Fruit fly (Drosophila melanogaster) whole organism, embryonic: ENCODE results near the gene CG46465.

Experiments used
- BEAF-32 ChIP-seq: fragments of 200-800 bp; sonication (Bioruptor generic); optimal IDR thresholded peaks from 3 replicates; lab custom pipeline; 2017; ENCODE audit warnings: missing biosample characterization, missing genetic modification characterization, mild to moderate bottlenecking, moderate library complexity, missing genetic modification reagents
- Bdp1 ChIP-seq: fragments of 200-800 bp; sonication (Bioruptor generic); optimal IDR thresholded peaks from 3 replicates; lab custom pipeline; 2016; ENCODE audit warnings: missing biosample characterization, missing genetic modification characterization
- Bgb ChIP-seq: fragments of 200-800 bp; sonication (Bioruptor generic); IDR thresholded peaks from 2 replicates; pipeline ENCODE4 v1.3.6; 2022; ENCODE audit warnings: missing biosample characterization, missing genetic modification characterization; ENCODE audit not compliant: partially characterized antibody
- CG10565 ChIP-seq: fragments of 200-800 bp; sonication (Bioruptor generic); optimal IDR thresholded peaks from 3 replicates; lab custom pipeline; 2016; ENCODE audit warnings: missing biosample characterization, mild to moderate bottlenecking, missing genetic modification characterization
- CG11696 ChIP-seq: fragments of 200-800 bp; sonication (Bioruptor generic); IDR thresholded peaks from 2 replicates; pipeline ENCODE4 v1.3.6; 2022; ENCODE audit warnings: missing biosample characterization, missing genetic modification characterization
- CG12659 ChIP-seq: fragments of 200-800 bp; sonication (Bioruptor generic); optimal IDR thresholded peaks from 3 replicates; lab custom pipeline; 2017; ENCODE audit warnings: mild to moderate bottlenecking, missing biosample characterization, missing genetic modification reagents, missing genetic modification characterization
- CG13424 ChIP-seq: fragments of 200-800 bp; sonication (Bioruptor generic); optimal IDR thresholded peaks from 2 replicates; lab custom pipeline; 2019; ENCODE audit warnings: missing biosample characterization, mild to moderate bottlenecking, missing genetic modification characterization, moderate library complexity
- CG1602 ChIP-seq: fragments of 200-800 bp; sonication (Bioruptor generic); optimal IDR thresholded peaks from 3 replicates; lab custom pipeline; 2016; ENCODE audit warnings: missing biosample characterization, missing genetic modification characterization
- CG16813 ChIP-seq: fragments of 200-800 bp; sonication (Bioruptor generic); IDR thresholded peaks from 3 replicates; pipeline ENCODE4 v1.3.6; 2022; ENCODE audit warnings: missing biosample characterization, missing genetic modification characterization; ENCODE audit not compliant: partially characterized antibody
- CG16863 ChIP-seq: fragments of 200-800 bp; sonication (Bioruptor generic); optimal IDR thresholded peaks from 3 replicates; lab custom pipeline; 2016; ENCODE audit warnings: missing biosample characterization, missing genetic modification characterization
- CG1792 ChIP-seq: fragments of 200-800 bp; sonication (Bioruptor generic); optimal IDR thresholded peaks from 2 replicates; lab custom pipeline; 2016; ENCODE audit warnings: missing biosample characterization, missing genetic modification characterization
- CG18599 ChIP-seq: fragments of 200-800 bp; sonication (Bioruptor generic); optimal IDR thresholded peaks from 3 replicates; lab custom pipeline; 2017; ENCODE audit warnings: missing biosample characterization, missing genetic modification characterization, mild to moderate bottlenecking, moderate library complexity, missing genetic modification reagents
- CG4282 ChIP-seq: fragments of 200-800 bp; sonication (Bioruptor generic); optimal IDR thresholded peaks from 2 replicates; lab custom pipeline; 2016; ENCODE audit warnings: missing biosample characterization, missing genetic modification characterization
- CG6254 ChIP-seq: fragments of 200-800 bp; sonication (Bioruptor generic); optimal IDR thresholded peaks from 3 replicates; lab custom pipeline; 2017; ENCODE audit warnings: mild to moderate bottlenecking, missing biosample characterization, missing genetic modification reagents, missing genetic modification characterization
- CG7556 ChIP-seq: fragments of 200-800 bp; sonication (Bioruptor generic); optimal IDR thresholded peaks from 2 replicates; lab custom pipeline; 2017; ENCODE audit warnings: missing biosample characterization, mild to moderate bottlenecking, missing genetic modification characterization
- CG7786 ChIP-seq: fragments of 200-800 bp; sonication (Bioruptor generic); optimal IDR thresholded peaks from 2 replicates; lab custom pipeline; 2016; ENCODE audit warnings: missing biosample characterization, missing genetic modification characterization
- CG7987 ChIP-seq: fragments of 200-800 bp; sonication (Bioruptor generic); optimal IDR thresholded peaks from 2 replicates; lab custom pipeline; 2018; ENCODE audit warnings: missing biosample characterization, mild to moderate bottlenecking, missing genetic modification characterization, moderate library complexity
- CG9437 ChIP-seq: fragments of 200-800 bp; sonication (Bioruptor generic); optimal IDR thresholded peaks from 2 replicates; lab custom pipeline; 2018; ENCODE audit warnings: missing biosample characterization, mild to moderate bottlenecking, missing genetic modification characterization
- Dbx ChIP-seq: fragments of 200-800 bp; sonication (Bioruptor generic); IDR thresholded peaks from 3 replicates; pipeline ENCODE4 v1.3.6; 2022; ENCODE audit warnings: missing biosample characterization, missing genetic modification characterization
- Eip74EF ChIP-seq, 2 experiments: fragments of 200-800 bp in 1 of 2; fragments of >200 bp in 1 of 2; sonication (Bioruptor generic) in 1 of 2; optimal IDR thresholded peaks; 2 replicates each; lab custom pipeline; 2017 to 2019; ENCODE audit warnings: missing biosample characterization in 2 of 2, missing genetic modification characterization in 2 of 2, mild to moderate bottlenecking in 1 of 2, moderate library complexity in 1 of 2
- Ets65A ChIP-seq: fragments of 200-800 bp; sonication (Bioruptor generic); peaks from one replicate; lab custom pipeline; 2016; ENCODE audit warnings: missing biosample characterization, missing genetic modification characterization
- Ets97D ChIP-seq: fragments of 200-800 bp; sonication (Bioruptor generic); optimal IDR thresholded peaks from 3 replicates; lab custom pipeline; 2016; ENCODE audit warnings: missing biosample characterization, missing genetic modification characterization
- Hr3 ChIP-seq: fragments of 200-800 bp; sonication (Bioruptor generic); optimal IDR thresholded peaks from 3 replicates; lab custom pipeline; 2016; ENCODE audit warnings: missing biosample characterization, missing genetic modification characterization
- Hr51 ChIP-seq, 2 experiments: fragments of 200-800 bp; sonication (Bioruptor generic); optimal IDR thresholded peaks; 2 replicates in 1 of 2; 3 replicates in 1 of 2; lab custom pipeline; 2016 to 2018; ENCODE audit warnings: missing biosample characterization in 2 of 2, missing genetic modification characterization in 2 of 2, mild to moderate bottlenecking in 1 of 2, moderate library complexity in 1 of 2
- Lpt ChIP-seq: fragments of >200 bp; optimal IDR thresholded peaks from 2 replicates; lab custom pipeline; 2018; ENCODE audit warnings: missing biosample characterization, missing genetic modification characterization
- MBD-R2 ChIP-seq: fragments of 200-800 bp; sonication (Bioruptor generic); IDR thresholded peaks from 2 replicates; pipeline ENCODE4 v1.3.6; 2022; ENCODE audit warnings: missing biosample characterization, missing genetic modification characterization
- Mes4 ChIP-seq: fragments of 200-800 bp; sonication (Bioruptor generic); optimal IDR thresholded peaks from 2 replicates; lab custom pipeline; 2016; ENCODE audit warnings: missing biosample characterization, missing genetic modification characterization
- Pdp1 ChIP-seq, 2 experiments: fragments of 200-800 bp; sonication (Bioruptor generic); optimal IDR thresholded peaks; 3 replicates each; lab custom pipeline; 2016; ENCODE audit warnings: missing biosample characterization in 2 of 2, missing genetic modification characterization in 2 of 2, mild to moderate bottlenecking in 1 of 2, moderate library complexity in 1 of 2
- Ptx1 ChIP-seq: fragments of 200-800 bp; sonication (Bioruptor generic); IDR thresholded peaks from 2 replicates; pipeline ENCODE4 v1.3.6; 2022; ENCODE audit warnings: missing biosample characterization, missing genetic modification characterization
- Sry-β ChIP-seq: fragments of 200-800 bp; sonication (Bioruptor generic); optimal IDR thresholded peaks from 2 replicates; lab custom pipeline; 2018; ENCODE audit warnings: missing biosample characterization, mild to moderate bottlenecking, missing genetic modification characterization, moderate library complexity
- YL-1 ChIP-seq: fragments of 200-800 bp; sonication (Bioruptor generic); optimal IDR thresholded peaks from 3 replicates; lab custom pipeline; 2017; ENCODE audit warnings: missing biosample characterization, mild to moderate bottlenecking, missing genetic modification characterization
- ap ChIP-seq: fragments of 200-800 bp; sonication (Bioruptor generic); IDR thresholded peaks from 2 replicates; pipeline ENCODE4 v1.3.6; 2022; ENCODE audit warnings: missing biosample characterization, missing genetic modification characterization
- chif ChIP-seq, 2 experiments: fragments of 200-800 bp; sonication (Bioruptor generic); optimal IDR thresholded peaks; 3 replicates each; lab custom pipeline; 2016; ENCODE audit warnings: missing biosample characterization in 2 of 2, missing genetic modification characterization in 2 of 2
- corto ChIP-seq: fragments of 200-800 bp; sonication (Bioruptor generic); optimal IDR thresholded peaks from 2 replicates; lab custom pipeline; 2016; ENCODE audit warnings: missing biosample characterization, mild to moderate bottlenecking, missing genetic modification characterization, moderate library complexity
- cwo ChIP-seq: fragments of 200-800 bp; sonication (Bioruptor generic); optimal IDR thresholded peaks from 3 replicates; lab custom pipeline; 2017; ENCODE audit warnings: missing biosample characterization, missing genetic modification characterization, mild to moderate bottlenecking, moderate library complexity, missing genetic modification reagents
- dpn ChIP-seq, 2 experiments: fragments of 200-800 bp; sonication (Bioruptor generic); optimal IDR thresholded peaks; 3 replicates each; lab custom pipeline; 2016; ENCODE audit warnings: missing biosample characterization in 2 of 2, missing genetic modification characterization in 2 of 2
- ems ChIP-seq: fragments of 200-800 bp; sonication (Bioruptor generic); optimal IDR thresholded peaks from 3 replicates; lab custom pipeline; 2016; ENCODE audit warnings: missing biosample characterization, missing genetic modification characterization
- gfzf ChIP-seq: fragments of 200-800 bp; sonication (Bioruptor generic); optimal IDR thresholded peaks from 2 replicates; lab custom pipeline; 2016; ENCODE audit warnings: missing biosample characterization, mild to moderate bottlenecking, missing genetic modification characterization, moderate library complexity
- grau ChIP-seq: fragments of 200-800 bp; optimal IDR thresholded peaks from 3 replicates; lab custom pipeline; 2019; ENCODE audit warnings: missing biosample characterization, mild to moderate bottlenecking, missing genetic modification characterization, moderate library complexity
- gsb ChIP-seq: fragments of 200-800 bp; sonication (Bioruptor generic); IDR thresholded peaks from 2 replicates; pipeline ENCODE4 v1.3.6; 2022; ENCODE audit warnings: missing biosample characterization, missing genetic modification characterization
- hbn ChIP-seq: fragments of 200-800 bp; sonication (Bioruptor generic); IDR thresholded peaks from 2 replicates; pipeline ENCODE4 v1.3.6; 2022; ENCODE audit warnings: missing biosample characterization, missing genetic modification characterization; ENCODE audit not compliant: partially characterized antibody
- kah ChIP-seq: fragments of 200-800 bp; sonication (Bioruptor generic); optimal IDR thresholded peaks from 2 replicates; lab custom pipeline; 2018; ENCODE audit warnings: missing biosample characterization, mild to moderate bottlenecking, missing genetic modification characterization
- knrl ChIP-seq: fragments of 200-800 bp; sonication (Bioruptor generic); IDR thresholded peaks from 3 replicates; pipeline ENCODE4 v1.3.6; 2022; ENCODE audit warnings: missing biosample characterization, missing genetic modification characterization; ENCODE audit not compliant: partially characterized antibody
- nerfin-1 ChIP-seq: fragments of 200-800 bp; sonication (Bioruptor generic); optimal IDR thresholded peaks from 3 replicates; lab custom pipeline; 2019; ENCODE audit warnings: missing biosample characterization, mild to moderate bottlenecking, missing genetic modification characterization, moderate library complexity
- p53 ChIP-seq: fragments of 200-800 bp; sonication (Bioruptor generic); optimal IDR thresholded peaks from 2 replicates; lab custom pipeline; 2016; ENCODE audit warnings: missing biosample characterization, missing genetic modification characterization
- phol ChIP-seq: fragments of 200-800 bp; sonication (Bioruptor generic); optimal IDR thresholded peaks from 3 replicates; lab custom pipeline; 2018; ENCODE audit warnings: missing biosample characterization, mild to moderate bottlenecking, missing genetic modification characterization, moderate library complexity
- zen ChIP-seq: fragments of 200-800 bp; sonication (Bioruptor generic); optimal IDR thresholded peaks from 3 replicates; lab custom pipeline; 2018; ENCODE audit warnings: missing biosample characterization, mild to moderate bottlenecking, missing genetic modification characterization, moderate library complexity

The CG46465 gene

dm6 chr2L:18968370-18969105 lies 23.8 kb upstream of the CG46465 start, which contains the start of the genes Nak and Tango6 (continued):
- TF ChIP-seq Hr3 (GFP tag; lab: Kevin White, UChicago) (peak; percentile 41), CG18599 (GFP tag; lab: Kevin White, UChicago) (peak; percentile 9), BEAF-32 (GFP tag; lab: Kevin White, UChicago) (peak; percentile 98), nerfin-1 (tag; lab: Kevin White, UChicago) (peak; percentile 4), Pdp1 (GFP tag; optimal IDR thresholded peaks at IDR 0.05; lab: Kevin White, UChicago) (peak in 1 of 2 experiments; percentile 54), cwo (no peak), CG13424 (tag; lab: Kevin White, UChicago) (peak; percentile 41), dpn (GFP tag; optimal IDR thresholded peaks at IDR 0.05; lab: Kevin White, UChicago) (peak; percentile 10 to 34), grau (tag; lab: Kevin White, UChicago) (peak; percentile 51), CG7786 (GFP tag; lab: Kevin White, UChicago) (peak; percentile 2), hbn (GFP tag; lab: Robert Waterston, UW) (peak; percentile 90), CG12659 (peak; percentile 68), CG6254 (no peak), Eip74EF (GFP tag; optimal IDR thresholded peaks at IDR 0.05; lab: Kevin White, UChicago) (no peak), p53 (GFP tag; lab: Kevin White, UChicago) (peak; percentile 33), knrl (GFP tag; lab: Robert Waterston, UW) (peak; percentile 96), CG16813 (peak; percentile 96), CG9437 (GFP tag; lab: Kevin White, UChicago) (no peak), CG16863 (GFP tag; lab: Kevin White, UChicago) (peak; percentile 0), CG1602 (GFP tag; lab: Kevin White, UChicago) (peak; percentile 11), CG7987 (peak; percentile 8), Lpt (no peak), gfzf (peak; percentile 80), ems (GFP tag; lab: Kevin White, UChicago) (no peak), Ets97D (GFP tag; lab: Kevin White, UChicago) (peak; percentile 64), phol (tag; lab: Kevin White, UChicago) (peak; percentile 68), Ptx1 (GFP tag; lab: Robert Waterston, UW) (0 out of 2 replicates have a peak, but pooled peaks have one; percentile 26), Bdp1 (GFP tag; lab: Kevin White, UChicago) (peak; percentile 12), Dbx (peak; percentile 25; the same call in 1 of the 3 replicates), YL-1 (GFP tag; lab: Kevin White, UChicago) (peak; percentile 45), CG11696 (peak; percentile 86), Mes4 (GFP tag; lab: Kevin White, UChicago) (no peak), MBD-R2 (peak; percentile 48; the same call in 1 of the 2 replicates), Hr51 (GFP tag; optimal IDR thresholded peaks at IDR 0.05; lab: Kevin White, UChicago) (peak in 1 of 2 experiments; percentile 18), Bgb (GFP tag; lab: Robert Waterston, UW) (peak; percentile 87), corto (GFP tag; lab: Kevin White, UChicago) (no peak), Sry-β (GFP tag; lab: Kevin White, UChicago) (peak; percentile 83), zen (tag; lab: Kevin White, UChicago) (peak; percentile 71), kah (GFP tag; lab: Kevin White, UChicago) (no peak), gsb (GFP tag; lab: Robert Waterston, UW) (no peak), chif (GFP tag; optimal IDR thresholded peaks at IDR 0.05; lab: Kevin White, UChicago) (peak in 1 of 2 experiments; percentile 21), ap (GFP tag; lab: Robert Waterston, UW) (no peak), CG1792 (GFP tag; lab: Kevin White, UChicago) (peak; percentile 41), CG7556 (GFP tag; lab: Kevin White, UChicago) (peak; percentile 1), CG10565 (GFP tag; lab: Kevin White, UChicago) (no peak), CG4282 (GFP tag; lab: Kevin White, UChicago) (no peak), Ets65A (GFP tag; lab: Kevin White, UChicago) (peak; percentile 61)
